Fruit fly (Drosophila melanogaster) whole organism, prepupa: ENCODE measurements around the gene CG2865.

Experiments used
- CG10631 ChIP-seq: fragments of 200-800 bp; sonication (Bioruptor generic); optimal IDR thresholded peaks from 2 replicates; lab custom pipeline; 2016; ENCODE audit warnings: missing biosample characterization, missing genetic modification characterization
- CG10669 ChIP-seq: fragments of 200-800 bp; sonication (Bioruptor generic); optimal IDR thresholded peaks from 3 replicates; lab custom pipeline; 2018; ENCODE audit warnings: missing biosample characterization, mild to moderate bottlenecking, missing genetic modification characterization, moderate library complexity
- CG11294 ChIP-seq: fragments of 200-800 bp; sonication (Bioruptor generic); IDR thresholded peaks from 2 replicates; pipeline ENCODE4 v1.3.6; 2022; ENCODE audit warnings: missing biosample characterization, missing genetic modification characterization
- CG11762 ChIP-seq: fragments of 200-800 bp; sonication (Bioruptor generic); optimal IDR thresholded peaks from 3 replicates; lab custom pipeline; 2016; ENCODE audit warnings: missing biosample characterization, missing genetic modification characterization; ENCODE audit not compliant: insufficient read depth
- CG11902 ChIP-seq: fragments of 200-800 bp; sonication (Bioruptor generic); optimal IDR thresholded peaks from 3 replicates; lab custom pipeline; 2016; ENCODE audit warnings: missing biosample characterization, missing genetic modification characterization
- CG15336 ChIP-seq: fragments of 200-800 bp; sonication (Bioruptor generic); IDR thresholded peaks from 2 replicates; pipeline ENCODE4 v1.3.6; 2022; ENCODE audit warnings: missing biosample characterization, missing genetic modification characterization
- CG1621 ChIP-seq: fragments of 200-800 bp; sonication (Bioruptor generic); optimal IDR thresholded peaks from 3 replicates; lab custom pipeline; 2018; ENCODE audit warnings: missing biosample characterization, mild to moderate bottlenecking, missing genetic modification characterization
- CG16779 ChIP-seq: fragments of 200-800 bp; sonication (Bioruptor generic); optimal IDR thresholded peaks from 3 replicates; lab custom pipeline; 2017; ENCODE audit warnings: missing biosample characterization, mild to moderate bottlenecking, missing genetic modification characterization
- CG3032 ChIP-seq: fragments of 200-800 bp; optimal IDR thresholded peaks from 2 replicates; lab custom pipeline; 2019; ENCODE audit warnings: missing biosample characterization, mild to moderate bottlenecking, missing genetic modification characterization, moderate library complexity
- CG32006 ChIP-seq: fragments of 200-800 bp; sonication (Bioruptor generic); optimal IDR thresholded peaks from 3 replicates; lab custom pipeline; 2017; ENCODE audit warnings: missing biosample characterization, mild to moderate bottlenecking, missing genetic modification characterization
- CG34406 ChIP-seq: fragments of 200-800 bp; sonication (Bioruptor generic); optimal IDR thresholded peaks from 3 replicates; lab custom pipeline; 2016; ENCODE audit warnings: missing biosample characterization, missing genetic modification characterization
- CG6163 ChIP-seq: fragments of 200-800 bp; sonication (Bioruptor generic); IDR thresholded peaks from 3 replicates; pipeline ENCODE4 v1.3.6; 2022; ENCODE audit warnings: missing biosample characterization, missing genetic modification characterization
- CG6276 ChIP-seq: fragments of 200-800 bp; sonication (Bioruptor generic); optimal IDR thresholded peaks from 2 replicates; lab custom pipeline; 2017; ENCODE audit warnings: missing biosample characterization, mild to moderate bottlenecking, missing genetic modification characterization
- CG6792 ChIP-seq: fragments of 200-800 bp; sonication (Bioruptor generic); optimal IDR thresholded peaks from 3 replicates; lab custom pipeline; 2016; ENCODE audit warnings: missing biosample characterization, missing genetic modification characterization
- CG6854 ChIP-seq: fragments of 200-800 bp; sonication (Bioruptor generic); optimal IDR thresholded peaks from 2 replicates; lab custom pipeline; 2017; ENCODE audit warnings: missing biosample characterization, mild to moderate bottlenecking, missing genetic modification characterization
- CG8119 ChIP-seq: fragments of 200-800 bp; sonication (Bioruptor generic); IDR thresholded peaks from 3 replicates; pipeline ENCODE4 v1.3.6; 2022; ENCODE audit warnings: missing biosample characterization, missing genetic modification characterization
- CG8319 ChIP-seq: fragments of 200-800 bp; sonication (Bioruptor generic); optimal IDR thresholded peaks from 3 replicates; lab custom pipeline; 2016; ENCODE audit warnings: missing biosample characterization, missing genetic modification characterization
- CG8632 ChIP-seq: fragments of 200-800 bp; sonication (Bioruptor generic); optimal IDR thresholded peaks from 3 replicates; lab custom pipeline; 2016; ENCODE audit warnings: missing biosample characterization, missing genetic modification characterization
- CG9139 ChIP-seq: fragments of 200-800 bp; sonication (Bioruptor generic); optimal IDR thresholded peaks from 3 replicates; lab custom pipeline; 2017; ENCODE audit warnings: missing biosample characterization, mild to moderate bottlenecking, missing genetic modification characterization
- Eip78C ChIP-seq: fragments of 200-800 bp; sonication (Bioruptor generic); peaks from one replicate; lab custom pipeline; 2016; ENCODE audit warnings: missing biosample characterization, missing genetic modification characterization
- Ets96B ChIP-seq: fragments of 200-800 bp; optimal IDR thresholded peaks from 2 replicates; lab custom pipeline; 2019; ENCODE audit warnings: missing biosample characterization, mild to moderate bottlenecking, missing genetic modification characterization, moderate library complexity
- Gug ChIP-seq: fragments of 200-800 bp; sonication (Bioruptor generic); IDR thresholded peaks from 2 replicates; pipeline ENCODE4 v1.3.6; 2022; ENCODE audit warnings: missing biosample characterization, missing genetic modification characterization
- Hr38 ChIP-seq: sonication (Bioruptor generic); optimal IDR thresholded peaks from 2 replicates; lab custom pipeline; 2016; ENCODE audit warnings: missing biosample characterization, missing genetic modification characterization
- Hr39 ChIP-seq: fragments of 200-800 bp; sonication (Bioruptor generic); optimal IDR thresholded peaks from 2 replicates; lab custom pipeline; 2016; ENCODE audit warnings: missing biosample characterization, missing genetic modification characterization
- Hr4 ChIP-seq: fragments of 200-800 bp; sonication (Bioruptor generic); optimal IDR thresholded peaks from 3 replicates; lab custom pipeline; 2016; ENCODE audit warnings: missing biosample characterization, missing genetic modification characterization
- Lpt ChIP-seq: fragments of 200-800 bp; sonication (Bioruptor generic); optimal IDR thresholded peaks from 3 replicates; lab custom pipeline; 2016; ENCODE audit warnings: missing biosample characterization, missing genetic modification characterization
- Met ChIP-seq: fragments of 200-800 bp; sonication (Bioruptor generic); optimal IDR thresholded peaks from 3 replicates; lab custom pipeline; 2016; ENCODE audit warnings: missing biosample characterization, missing genetic modification characterization
- OdsH ChIP-seq: fragments of 200-800 bp; sonication (Bioruptor generic); optimal IDR thresholded peaks from 3 replicates; lab custom pipeline; 2016; ENCODE audit warnings: missing biosample characterization, missing genetic modification characterization
- Smox ChIP-seq: fragments of 200-800 bp; sonication (Bioruptor generic); optimal IDR thresholded peaks from 3 replicates; lab custom pipeline; 2016; ENCODE audit warnings: missing biosample characterization, missing genetic modification characterization
- Sox102F ChIP-seq: fragments of 200-800 bp; sonication (Bioruptor generic); optimal IDR thresholded peaks from 2 replicates; lab custom pipeline; 2016; ENCODE audit warnings: missing biosample characterization, mild to moderate bottlenecking, missing genetic modification characterization
- Sox14 ChIP-seq: fragments of 200-800 bp; sonication (Bioruptor generic); optimal IDR thresholded peaks from 3 replicates; lab custom pipeline; 2016; ENCODE audit warnings: missing biosample characterization, missing genetic modification characterization
- Sox15 ChIP-seq: fragments of 200-800 bp; sonication (Bioruptor generic); optimal IDR thresholded peaks from 3 replicates; lab custom pipeline; 2016; ENCODE audit warnings: missing biosample characterization, missing genetic modification characterization
- achi ChIP-seq: fragments of 200-800 bp; sonication (Bioruptor generic); optimal IDR thresholded peaks from 3 replicates; lab custom pipeline; 2016; ENCODE audit warnings: missing biosample characterization, missing genetic modification characterization
- acj6 ChIP-seq: fragments of 200-800 bp; sonication (Bioruptor generic); optimal IDR thresholded peaks from 3 replicates; lab custom pipeline; 2016; ENCODE audit warnings: missing biosample characterization, missing genetic modification characterization
- cyc ChIP-seq: fragments of 200-800 bp; sonication (Bioruptor generic); optimal IDR thresholded peaks from 3 replicates; lab custom pipeline; 2016; ENCODE audit warnings: missing biosample characterization, missing genetic modification characterization
- dac ChIP-seq: fragments of 200-800 bp; sonication (Bioruptor generic); optimal IDR thresholded peaks from 2 replicates; lab custom pipeline; 2017; ENCODE audit warnings: missing biosample characterization, mild to moderate bottlenecking, missing genetic modification characterization
- dsx ChIP-seq: fragments of 200-800 bp; optimal IDR thresholded peaks from 3 replicates; lab custom pipeline; 2019; ENCODE audit warnings: missing biosample characterization, mild to moderate bottlenecking, missing genetic modification characterization, moderate library complexity; ENCODE audit not compliant: poor library complexity, severe bottlenecking
- eg ChIP-seq: fragments of 200-800 bp; sonication (Bioruptor generic); IDR thresholded peaks from 3 replicates; pipeline ENCODE4 v1.3.6; 2022; ENCODE audit warnings: missing biosample characterization, missing genetic modification characterization
- fd59A ChIP-seq: fragments of 200-800 bp; sonication (Bioruptor generic); optimal IDR thresholded peaks from 2 replicates; lab custom pipeline; 2017; ENCODE audit warnings: missing biosample characterization, mild to moderate bottlenecking, missing genetic modification characterization, missing genetic modification reagents
- fd85E ChIP-seq: fragments of 200-800 bp; sonication (Bioruptor generic); optimal IDR thresholded peaks from 3 replicates; lab custom pipeline; 2016; ENCODE audit warnings: missing biosample characterization, missing genetic modification characterization
- lz ChIP-seq: fragments of 200-800 bp; sonication (Bioruptor generic); optimal IDR thresholded peaks from 3 replicates; lab custom pipeline; 2016; ENCODE audit warnings: missing biosample characterization, missing genetic modification characterization
- net ChIP-seq: fragments of 200-800 bp; sonication (Bioruptor generic); optimal IDR thresholded peaks from 3 replicates; lab custom pipeline; 2016; ENCODE audit warnings: missing biosample characterization, missing genetic modification characterization
- pdm3 ChIP-seq: fragments of 200-800 bp; sonication (Bioruptor generic); optimal IDR thresholded peaks from 3 replicates; lab custom pipeline; 2016; ENCODE audit warnings: missing biosample characterization, missing genetic modification characterization
- spab ChIP-seq: fragments of 200-800 bp; sonication (Bioruptor generic); optimal IDR thresholded peaks from 2 replicates; lab custom pipeline; 2017; ENCODE audit warnings: missing biosample characterization, mild to moderate bottlenecking, missing genetic modification characterization, missing genetic modification reagents
- ss ChIP-seq, 2 experiments: fragments of 200-800 bp; sonication (Bioruptor generic); optimal IDR thresholded peaks; 2 replicates in 1 of 2; 3 replicates in 1 of 2; lab custom pipeline; 2017 to 2018; ENCODE audit warnings: mild to moderate bottlenecking in 2 of 2, missing biosample characterization in 2 of 2, missing genetic modification characterization in 2 of 2, moderate library complexity in 1 of 2
- svp ChIP-seq: fragments of 200-800 bp; sonication (Bioruptor generic); peaks from one replicate; lab custom pipeline; 2016; ENCODE audit warnings: missing biosample characterization, missing genetic modification characterization
- topi ChIP-seq: fragments of 200-800 bp; sonication (Bioruptor generic); optimal IDR thresholded peaks from 3 replicates; lab custom pipeline; 2016; ENCODE audit warnings: missing biosample characterization, missing genetic modification characterization
- vri ChIP-seq: fragments of 200-800 bp; sonication (Bioruptor generic); optimal IDR thresholded peaks from 3 replicates; lab custom pipeline; 2016; ENCODE audit warnings: missing biosample characterization, mild to moderate bottlenecking, missing genetic modification characterization

The CG2865 gene

dm6 chrX:2318369-2318768 lies 25.2 kb upstream of the CG2865 start (continued):
- TF ChIP-seq topi (GFP tag; lab: Kevin White, UChicago), result peak; percentile 76
- no peak for TF ChIP-seq ss (GFP tag; optimal IDR thresholded peaks at IDR 0.05; lab: Kevin White, UChicago)
- TF ChIP-seq acj6 (GFP tag; lab: Kevin White, UChicago), result peak; percentile 61
- TF ChIP-seq CG16779 (tag; lab: Kevin White, UChicago), result peak; percentile 5
- peak; percentile 66 for TF ChIP-seq CG6792 (GFP tag; lab: Kevin White, UChicago)
- TF ChIP-seq CG15336 (GFP tag; lab: Robert Waterston, UW), result peak; percentile 57; the same call in 1 of the 2 replicates
- peak; percentile 61 for TF ChIP-seq eg (GFP tag; lab: Robert Waterston, UW)
- peak; percentile 49 for TF ChIP-seq Sox15
- peak; percentile 52 for TF ChIP-seq OdsH (GFP tag; lab: Kevin White, UChicago)
- peak; percentile 61 for TF ChIP-seq CG8632 (GFP tag; lab: Kevin White, UChicago)
- peak; percentile 62; the same call in 1 of the 3 replicates for TF ChIP-seq CG8119
- TF ChIP-seq Eip78C (GFP tag; lab: Kevin White, UChicago), result no peak
- no peak for TF ChIP-seq dac (GFP tag; lab: Kevin White, UChicago)

- TF ChIP-seq svp (GFP tag; lab: Kevin White, UChicago) (peak; percentile 89), CG8632 (GFP tag; lab: Kevin White, UChicago) (no peak), Sox15 (no peak), CG8319 (GFP tag; lab: Kevin White, UChicago) (no peak), CG8119 (0 out of 3 replicates have a peak, but pooled peaks have one; percentile 19), CG10631 (GFP tag; lab: Kevin White, UChicago) (no peak), fd59A (GFP tag; lab: Kevin White, UChicago) (no peak), Eip78C (GFP tag; lab: Kevin White, UChicago) (peak; percentile 82), CG6854 (GFP tag; lab: Kevin White, UChicago) (peak; percentile 91), Hr38 (GFP tag; lab: Kevin White, UChicago) (no peak), CG3032 (tag; lab: Kevin White, UChicago) (no peak), vri (GFP tag; lab: Kevin White, UChicago) (peak; percentile 77), CG11902 (GFP tag; lab: Kevin White, UChicago) (no peak), Sox102F (GFP tag; lab: Kevin White, UChicago) (peak; percentile 34), CG6792 (GFP tag; lab: Kevin White, UChicago) (no peak), topi (GFP tag; lab: Kevin White, UChicago) (peak; percentile 47), lz (GFP tag; lab: Kevin White, UChicago) (no peak), Ets96B (no peak), CG34406 (GFP tag; lab: Kevin White, UChicago) (no peak), OdsH (GFP tag; lab: Kevin White, UChicago) (no peak), CG9139 (peak; percentile 33), fd85E (no peak), Hr39 (GFP tag; lab: Kevin White, UChicago) (no peak), CG1621 (tag; lab: Kevin White, UChicago) (no peak), Gug (no peak), acj6 (GFP tag; lab: Kevin White, UChicago) (no peak), pdm3 (no peak), CG10669 (GFP tag; lab: Kevin White, UChicago) (no peak), Hr4 (GFP tag; lab: Kevin White, UChicago) (no peak), CG15336 (GFP tag; lab: Robert Waterston, UW) (peak; percentile 38; the same call in 1 of the 2 replicates), CG6276 (GFP tag; lab: Kevin White, UChicago) (peak; percentile 27), CG11762 (GFP tag; lab: Kevin White, UChicago) (no peak), ss (GFP tag; optimal IDR thresholded peaks at IDR 0.05; lab: Kevin White, UChicago) (peak; percentile 47 to 52), Smox (GFP tag; lab: Kevin White, UChicago) (no peak), dsx (GFP tag; lab: Kevin White, UChicago) (peak; percentile 47), Lpt (GFP tag; lab: Kevin White, UChicago) (peak; percentile 24), Sox14 (peak; percentile 70), CG32006 (GFP tag; lab: Kevin White, UChicago) (no peak), cyc (GFP tag; lab: Kevin White, UChicago) (no peak), spab (GFP tag; lab: Kevin White, UChicago) (no peak), achi (GFP tag; lab: Kevin White, UChicago) (no peak), CG6163 (peak; percentile 73; the same call in 2 of the 3 replicates), CG11294 (no peak), Met (peak; percentile 27), net (GFP tag; lab: Kevin White, UChicago) (no peak)
Measured at dm6 chrX:2317347-2317832, 24.2 kb upstream of the CG2865 start.
